Fruit fly (Drosophila melanogaster): ENCODE results near the gene rump.

rump gene

dm6 chr3R:9459385-9460285, 50.5 kb downstream of the rump start (continued):
- TF ChIP-seq CG9797 (GFP tag; optimal IDR thresholded peaks at IDR 0.05) (no peak), tll (GFP tag; optimal IDR thresholded peaks at IDR 0.05) (no peak), Atf3 (GFP tag; optimal IDR thresholded peaks at IDR 0.05) (no peak), Drgx (GFP tag; IDR thresholded peaks at IDR 0.05) (peak; percentile 20; the same call in 1 of the 2 replicates), Atf6 (GFP tag; IDR thresholded peaks at IDR 0.05) (peak; percentile 78), CG12155 (GFP tag; optimal IDR thresholded peaks at IDR 0.05) (peak; percentile 46), CG7928 (GFP tag; optimal IDR thresholded peaks at IDR 0.05) (no peak), ci (GFP tag; IDR thresholded peaks at IDR 0.05) (peak; percentile 34; the same call in 1 of the 3 replicates), mld (GFP tag; IDR thresholded peaks at IDR 0.05; ENCODE audit: partially characterized antibody) (no peak), Dll (GFP tag; IDR thresholded peaks at IDR 0.05; ENCODE audit: partially characterized antibody) (no peak), CG10565 (GFP tag; optimal IDR thresholded peaks at IDR 0.05) (no peak), CG4404 (GFP tag; IDR thresholded peaks at IDR 0.05) (no peak), lab (GFP tag; optimal IDR thresholded peaks at IDR 0.05) (peak; percentile 90), BtbVII (GFP tag; optimal IDR thresholded peaks at IDR 0.05) (peak; percentile 73), gcm2 (GFP tag; optimal IDR thresholded peaks at IDR 0.05) (no peak), GATAe (GFP tag; conservative IDR thresholded peaks at IDR 0.05) (no peak), Ets65A (GFP tag) (no peak), CG4617 (GFP tag; optimal IDR thresholded peaks at IDR 0.05; ENCODE audit: borderline replicate concordance) (no peak), tup (GFP tag; optimal IDR thresholded peaks at IDR 0.05) (peak; percentile 52), sob (GFP tag; IDR thresholded peaks at IDR 0.05) (no peak), Fer2 (tag; optimal IDR thresholded peaks at IDR 0.05) (peak; percentile 64), kay (GFP tag; optimal IDR thresholded peaks at IDR 0.05) (no peak), cas (GFP tag; IDR thresholded peaks at IDR 0.05) (no peak), Ptx1 (GFP tag; IDR thresholded peaks at IDR 0.05) (peak; percentile 73), ken (GFP tag; IDR thresholded peaks at IDR 0.05) (no peak), ase (GFP tag; IDR thresholded peaks at IDR 0.05) (no peak), tna (GFP tag; IDR thresholded peaks at IDR 0.05; ENCODE audit: partially characterized antibody) (no peak), bsh (GFP tag; optimal IDR thresholded peaks at IDR 0.05) (peak in 1 of 2 experiments; percentile 59), CG17361 (GFP tag; IDR thresholded peaks at IDR 0.05) (peak; percentile 70), Blimp-1 (GFP tag; optimal IDR thresholded peaks at IDR 0.05) (peak; percentile 59), kni (GFP tag; optimal IDR thresholded peaks at IDR 0.05) (peak; percentile 9), Hand (GFP tag; optimal IDR thresholded peaks at IDR 0.05) (peak; percentile 87), CG13424 (tag; optimal IDR thresholded peaks at IDR 0.05) (peak; percentile 88), Dip2 (GFP tag; IDR thresholded peaks at IDR 0.05) (no peak), CG15479 (GFP tag; optimal IDR thresholded peaks at IDR 0.05) (no peak), Lhr (GFP tag; optimal IDR thresholded peaks at IDR 0.05) (no peak), ro (GFP tag; IDR thresholded peaks at IDR 0.05) (no peak), Kr (GFP tag; optimal IDR thresholded peaks at IDR 0.05) (no peak), CG17186 (GFP tag; optimal IDR thresholded peaks at IDR 0.05) (no peak), D19B (GFP tag; optimal IDR thresholded peaks at IDR 0.05) (peak; percentile 72), CG9609 (GFP tag; optimal IDR thresholded peaks at IDR 0.05) (no peak), CG9727 (GFP tag; optimal IDR thresholded peaks at IDR 0.05) (peak; percentile 73), Bgb (GFP tag; IDR thresholded peaks at IDR 0.05; ENCODE audit: partially characterized antibody) (no peak), CG10462 (GFP tag; optimal IDR thresholded peaks at IDR 0.05) (no peak), pros (GFP tag; optimal IDR thresholded peaks at IDR 0.05) (no peak), ind (GFP tag; optimal IDR thresholded peaks at IDR 0.05) (peak; percentile 69), dimm (GFP tag; IDR thresholded peaks at IDR 0.05) (0 out of 2 replicates have a peak, but pooled peaks have one; percentile 16), zen2 (GFP tag; IDR thresholded peaks at IDR 0.05; ENCODE audit: partially characterized antibody) (no peak)
